Worm (Caenorhabditis elegans): Measurements from ENCODE around the gene C05E4.12.

ce11 chrV:777285-777684 lies 15.5 kb upstream of the C05E4.12 start, which contains the start of gene R09E12.9:
- TF ChIP-seq him-1 (tag; optimal IDR thresholded peaks at IDR 0.05) (no peak), dao-5 (tag; optimal IDR thresholded peaks at IDR 0.05) (no peak), W03F9.2 (tag; optimal IDR thresholded peaks at IDR 0.05) (no peak)

All from whole organism, L4/young adult.